Worm (Caenorhabditis elegans) whole organism, L2 larva: ENCODE measurements around the gene serp-1.2.

Source experiments
- ZK546.5 ChIP-seq: sonication (generic microtip); optimal IDR thresholded peaks from 2 replicates; lab custom pipeline; 2017; ENCODE audit warnings: missing biosample characterization, missing genetic modification characterization
- ama-1 ChIP-seq: fragments of 150-350 bp; optimal IDR thresholded peaks from 2 replicates; lab custom pipeline; 2018; ENCODE audit warnings: inconsistent platforms
- nhr-21 ChIP-seq: fragments of 150-350 bp; optimal IDR thresholded peaks from 2 replicates; lab custom pipeline; 2014; ENCODE audit warnings: missing biosample characterization, missing genetic modification characterization
- nhr-237 ChIP-seq: fragments of 150-350 bp; optimal IDR thresholded peaks from 2 replicates; lab custom pipeline; 2014; ENCODE audit warnings: missing biosample characterization, missing genetic modification characterization
- snpc-4 ChIP-seq: fragments of 150-350 bp; optimal IDR thresholded peaks from 2 replicates; lab custom pipeline; 2014; ENCODE audit warnings: missing biosample characterization, missing genetic modification characterization

DNA sequence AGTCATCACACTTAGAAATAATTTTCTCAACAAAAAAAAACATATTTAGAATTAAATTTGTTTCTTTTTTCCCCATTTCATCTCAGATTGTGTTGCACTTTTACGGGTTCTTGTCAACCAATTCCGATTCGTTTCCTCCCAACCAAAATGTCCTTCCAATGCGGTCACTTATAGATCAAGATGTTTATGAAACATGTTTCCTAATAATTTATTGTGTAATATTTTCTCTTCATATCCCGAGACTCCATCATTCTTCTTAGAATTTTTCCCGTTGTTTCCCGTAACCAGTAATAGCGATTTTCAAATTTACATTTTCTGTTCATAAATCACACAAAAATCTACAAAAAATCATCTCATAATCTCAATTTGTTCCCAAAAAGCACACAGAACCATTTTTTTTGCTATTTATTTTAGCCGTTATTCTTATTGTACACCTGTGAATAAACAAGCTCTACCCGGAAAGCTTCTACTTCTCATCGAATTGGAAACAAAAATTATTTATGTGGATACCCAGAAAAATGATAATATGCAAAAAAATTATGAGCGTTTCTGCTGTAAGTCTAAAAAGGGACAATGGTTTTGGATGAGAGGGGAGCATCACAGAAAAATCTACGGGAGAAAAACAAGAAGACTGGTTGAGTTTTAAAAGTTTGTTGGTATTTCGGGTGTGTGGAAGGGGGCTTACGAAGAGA, 36.9 kb upstream of the serp-1.2 start:
- TF ChIP-seq nhr-237 (tag; lab: Kevin White, UChicago) (no peak), snpc-4 (no peak), nhr-21 (tag; lab: Kevin White, UChicago) (no peak), ZK546.5 (tag; lab: Kevin White, UChicago) (no peak), ama-1 (lab: Kevin White, UChicago) (no peak)
